Worm (Caenorhabditis elegans) whole organism, L2 larva: Measurements from ENCODE around the gene fmil-1.

Experiments used
- ama-1 ChIP-seq: fragments of 150-350 bp; optimal IDR thresholded peaks from 2 replicates; lab custom pipeline; 2018; ENCODE audit warnings: inconsistent platforms
- ceh-82 ChIP-seq: fragments of 150-350 bp; optimal IDR thresholded peaks from 2 replicates; lab custom pipeline; 2014; ENCODE audit warnings: missing biosample characterization, missing genetic modification characterization
- fos-1 ChIP-seq: fragments of 150-350 bp; optimal IDR thresholded peaks from 2 replicates; lab custom pipeline; 2014; ENCODE audit warnings: missing biosample characterization, missing genetic modification characterization
- nhr-237 ChIP-seq: fragments of 150-350 bp; optimal IDR thresholded peaks from 2 replicates; lab custom pipeline; 2014; ENCODE audit warnings: missing biosample characterization, missing genetic modification characterization
- skn-1 ChIP-seq: sonication (generic microtip); optimal IDR thresholded peaks from 2 replicates; lab custom pipeline; 2017; ENCODE audit warnings: missing biosample characterization, missing genetic modification characterization
- unc-62 ChIP-seq: fragments of 150-350 bp; optimal IDR thresholded peaks from 2 replicates; lab custom pipeline; 2014; ENCODE audit warnings: missing biosample characterization, missing genetic modification reagents, missing genetic modification characterization

DNA sequence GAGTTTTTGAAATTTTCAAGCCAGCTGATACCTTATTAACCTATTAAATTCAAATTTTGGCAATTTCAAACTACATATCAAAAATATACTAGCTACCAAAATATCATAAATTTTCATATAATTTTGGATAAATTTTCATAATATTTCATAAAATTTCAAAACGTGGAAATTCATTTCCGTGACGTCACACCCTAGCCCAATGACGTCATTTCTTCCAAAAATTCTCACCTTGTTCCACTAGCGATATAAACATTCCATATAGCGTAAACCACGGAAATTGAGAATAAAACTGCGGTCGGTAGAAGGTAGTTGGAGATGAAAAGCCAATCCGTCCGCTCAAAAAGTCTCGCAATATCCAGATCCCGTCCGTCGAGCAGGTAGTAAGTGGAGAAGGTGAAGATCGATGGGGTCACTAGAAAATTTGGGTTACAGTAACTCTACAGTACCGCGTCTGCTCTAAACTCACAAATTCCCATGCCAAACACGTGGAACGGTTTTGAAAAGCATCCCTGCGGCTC is 7.3 kb downstream of the fmil-1 start:
- TF ChIP-seq fos-1 (no peak), skn-1 (no peak), nhr-237 (tag; lab: Kevin White, UChicago) (no peak), ama-1 (lab: Kevin White, UChicago) (no peak), ceh-82 (tag; lab: Kevin White, UChicago) (no peak), unc-62 (GFP tag; lab: Kevin White, UChicago) (no peak)
